Fruit fly (Drosophila melanogaster) whole organism, embryonic: ENCODE results near the gene Nup98-96.

ENCODE experiments used
- Adf1 ChIP-seq: fragments of 200-800 bp; sonication (Bioruptor generic); IDR thresholded peaks from 2 replicates; pipeline ENCODE4 v1.3.6; 2022; ENCODE audit warnings: missing biosample characterization, missing genetic modification characterization
- Bteb2 ChIP-seq: fragments of 200-800 bp; sonication (Bioruptor generic); optimal IDR thresholded peaks from 2 replicates; lab custom pipeline; 2016; ENCODE audit warnings: missing biosample characterization, missing genetic modification characterization
- C15 ChIP-seq: fragments of 200-800 bp; sonication (Bioruptor generic); IDR thresholded peaks from 3 replicates; pipeline ENCODE4 v1.3.6; 2022; ENCODE audit warnings: missing biosample characterization, missing genetic modification characterization
- CG10274 ChIP-seq: fragments of 200-800 bp; sonication (Bioruptor generic); optimal IDR thresholded peaks from 3 replicates; lab custom pipeline; 2017; ENCODE audit warnings: missing biosample characterization, mild to moderate bottlenecking, missing genetic modification characterization
- CG10543 ChIP-seq: fragments of 200-800 bp; sonication (Bioruptor generic); optimal IDR thresholded peaks from 3 replicates; lab custom pipeline; 2017; ENCODE audit warnings: missing biosample characterization, mild to moderate bottlenecking, missing genetic modification characterization, moderate library complexity
- CG12104 ChIP-seq: fragments of 200-800 bp; sonication (Bioruptor generic); optimal IDR thresholded peaks from 3 replicates; lab custom pipeline; 2016; ENCODE audit warnings: missing biosample characterization, missing genetic modification characterization
- CG12744 ChIP-seq: fragments of 200-800 bp; sonication (Bioruptor generic); optimal IDR thresholded peaks from 2 replicates; lab custom pipeline; 2016; ENCODE audit warnings: missing biosample characterization, missing genetic modification characterization
- CG13424 ChIP-seq: fragments of 200-800 bp; sonication (Bioruptor generic); optimal IDR thresholded peaks from 2 replicates; lab custom pipeline; 2019; ENCODE audit warnings: missing biosample characterization, mild to moderate bottlenecking, missing genetic modification characterization, moderate library complexity
- CG16815 ChIP-seq: fragments of 200-800 bp; sonication (Bioruptor generic); optimal IDR thresholded peaks from 3 replicates; lab custom pipeline; 2017; ENCODE audit warnings: missing biosample characterization, mild to moderate bottlenecking, missing genetic modification characterization
- CG17328 ChIP-seq: fragments of 200-800 bp; sonication (Bioruptor generic); IDR thresholded peaks from 2 replicates; pipeline ENCODE4 v1.3.6; 2022; ENCODE audit warnings: missing biosample characterization, missing genetic modification characterization
- CG17802 ChIP-seq: fragments of 200-800 bp; sonication (Bioruptor generic); optimal IDR thresholded peaks from 2 replicates; lab custom pipeline; 2018; ENCODE audit warnings: missing biosample characterization, mild to moderate bottlenecking, missing genetic modification characterization, moderate library complexity
- CG2199 ChIP-seq: fragments of 200-800 bp; sonication (Bioruptor generic); IDR thresholded peaks from 3 replicates; pipeline ENCODE4 v1.3.6; 2022; ENCODE audit warnings: missing biosample characterization, missing genetic modification characterization
- CG2889 ChIP-seq: fragments of 200-800 bp; sonication (Bioruptor generic); IDR thresholded peaks from 3 replicates; pipeline ENCODE4 v1.3.6; 2022; ENCODE audit warnings: missing biosample characterization, missing genetic modification characterization
- CG31388 ChIP-seq: fragments of 200-800 bp; sonication (Bioruptor generic); optimal IDR thresholded peaks from 2 replicates; lab custom pipeline; 2016; ENCODE audit warnings: missing biosample characterization, missing genetic modification characterization
- CG32532 ChIP-seq: fragments of 200-800 bp; sonication (Bioruptor generic); IDR thresholded peaks from 2 replicates; pipeline ENCODE4 v1.3.6; 2022; ENCODE audit warnings: missing biosample characterization, missing genetic modification characterization
- CG34224 ChIP-seq: fragments of 200-800 bp; sonication (Bioruptor generic); IDR thresholded peaks from 3 replicates; pipeline ENCODE4 v1.3.6; 2022; ENCODE audit warnings: missing biosample characterization, missing genetic modification characterization; ENCODE audit not compliant: partially characterized antibody
- CG34422 ChIP-seq: fragments of 200-800 bp; sonication (Bioruptor generic); IDR thresholded peaks from 3 replicates; pipeline ENCODE4 v1.3.6; 2022; ENCODE audit warnings: missing biosample characterization, missing genetic modification characterization
- CG3726 ChIP-seq: fragments of 200-800 bp; sonication (Bioruptor generic); IDR thresholded peaks from 3 replicates; pipeline ENCODE4, ENCODE4 v1.3.6; 2022; ENCODE audit warnings: missing biosample characterization, missing genetic modification characterization
- CG43689 ChIP-seq: fragments of 200-800 bp; sonication (Bioruptor generic); IDR thresholded peaks from 2 replicates; pipeline ENCODE4 v1.3.6; 2022; ENCODE audit warnings: missing biosample characterization, missing genetic modification characterization
- CG4404 ChIP-seq: fragments of 200-800 bp; sonication (Bioruptor generic); IDR thresholded peaks from 2 replicates; pipeline ENCODE4 v1.3.6; 2022; ENCODE audit warnings: missing biosample characterization, missing genetic modification characterization
- CG5180 ChIP-seq: fragments of 200-800 bp; sonication (Bioruptor generic); optimal IDR thresholded peaks from 3 replicates; lab custom pipeline; 2017; ENCODE audit warnings: missing biosample characterization, missing genetic modification characterization, mild to moderate bottlenecking, moderate library complexity, missing genetic modification reagents
- CG5245 ChIP-seq: fragments of 200-800 bp; sonication (Bioruptor generic); optimal IDR thresholded peaks from 3 replicates; lab custom pipeline; 2016; ENCODE audit warnings: missing biosample characterization, missing genetic modification characterization
- CG8290 ChIP-seq, 3 experiments: fragments of 200-800 bp; sonication (Bioruptor generic); optimal IDR thresholded peaks; 2 replicates each; lab custom pipeline; 2016 to 2019; ENCODE audit warnings: missing biosample characterization in 3 of 3, missing genetic modification characterization in 3 of 3, mild to moderate bottlenecking in 2 of 3, moderate library complexity in 1 of 3
- CG9215 ChIP-seq: fragments of 200-800 bp; sonication (Bioruptor generic); IDR thresholded peaks from 2 replicates; pipeline ENCODE4 v1.3.6; 2022; ENCODE audit warnings: missing biosample characterization, missing genetic modification characterization
- CG9932 ChIP-seq: fragments of 200-800 bp; sonication (Bioruptor generic); IDR thresholded peaks from 2 replicates; pipeline ENCODE4 v1.3.6; 2022; ENCODE audit warnings: missing biosample characterization, missing genetic modification characterization
- CoRest ChIP-seq: fragments of 200-800 bp; sonication (Bioruptor generic); optimal IDR thresholded peaks from 3 replicates; lab custom pipeline; 2018; ENCODE audit warnings: missing biosample characterization, mild to moderate bottlenecking, missing genetic modification characterization, moderate library complexity
- Dfd ChIP-seq, 2 experiments: fragments of >200 bp; optimal IDR thresholded peaks; 2 replicates each; lab custom pipeline; 2017; ENCODE audit warnings: missing biosample characterization in 2 of 2, missing genetic modification characterization in 2 of 2
- Eip74EF ChIP-seq, 2 experiments: fragments of 200-800 bp in 1 of 2; fragments of >200 bp in 1 of 2; sonication (Bioruptor generic) in 1 of 2; optimal IDR thresholded peaks; 2 replicates each; lab custom pipeline; 2017 to 2019; ENCODE audit warnings: missing biosample characterization in 2 of 2, missing genetic modification characterization in 2 of 2, mild to moderate bottlenecking in 1 of 2, moderate library complexity in 1 of 2
- Elba2 ChIP-seq: fragments of 200-800 bp; sonication (Bioruptor generic); optimal IDR thresholded peaks from 3 replicates; lab custom pipeline; 2016; ENCODE audit warnings: missing biosample characterization, missing genetic modification characterization
- Nf-YC ChIP-seq: fragments of 200-800 bp; optimal IDR thresholded peaks from 3 replicates; lab custom pipeline; 2019; ENCODE audit warnings: missing biosample characterization, mild to moderate bottlenecking, missing genetic modification characterization, moderate library complexity
- Opbp ChIP-seq: fragments of 200-800 bp; sonication (Bioruptor generic); IDR thresholded peaks from 3 replicates; pipeline ENCODE4 v1.3.6; 2022; ENCODE audit warnings: missing biosample characterization, missing genetic modification characterization; ENCODE audit not compliant: partially characterized antibody
- Six4 ChIP-seq: fragments of 200-800 bp; sonication (Bioruptor generic); optimal IDR thresholded peaks from 2 replicates; lab custom pipeline; 2016; ENCODE audit warnings: missing biosample characterization, missing genetic modification characterization
- Sry-δ ChIP-seq: fragments of 200-800 bp; sonication (Bioruptor generic); optimal IDR thresholded peaks from 2 replicates; lab custom pipeline; 2016; ENCODE audit warnings: missing biosample characterization, missing genetic modification characterization
- Ssrp ChIP-seq: fragments of 200-800 bp; sonication (Bioruptor generic); optimal IDR thresholded peaks from 2 replicates; lab custom pipeline; 2018; ENCODE audit warnings: missing biosample characterization, mild to moderate bottlenecking, missing genetic modification characterization, moderate library complexity
- Xrp1 ChIP-seq: fragments of 200-800 bp; sonication (Bioruptor generic); IDR thresholded peaks from 2 replicates; pipeline ENCODE4 v1.3.6; 2022; ENCODE audit warnings: missing biosample characterization, missing genetic modification characterization
- chif ChIP-seq, 2 experiments: fragments of 200-800 bp; sonication (Bioruptor generic); optimal IDR thresholded peaks; 3 replicates each; lab custom pipeline; 2016; ENCODE audit warnings: missing biosample characterization in 2 of 2, missing genetic modification characterization in 2 of 2
- chn ChIP-seq: fragments of 200-800 bp; sonication (Bioruptor generic); optimal IDR thresholded peaks from 2 replicates; lab custom pipeline; 2016; ENCODE audit warnings: missing biosample characterization, missing genetic modification characterization
- dysf ChIP-seq: fragments of 200-800 bp; sonication (Bioruptor generic); IDR thresholded peaks from 3 replicates; pipeline ENCODE4 v1.3.6; 2022; ENCODE audit warnings: missing biosample characterization, missing genetic modification characterization
- esg ChIP-seq: fragments of 200-800 bp; sonication (Bioruptor generic); conservative IDR thresholded peaks from 2 replicates; pipeline ENCODE4 v1.3.6; 2022; ENCODE audit warnings: missing biosample characterization, missing genetic modification characterization
- fd102C ChIP-seq: fragments of 200-800 bp; sonication (Bioruptor generic); optimal IDR thresholded peaks from 2 replicates; lab custom pipeline; 2018; ENCODE audit warnings: missing biosample characterization, mild to moderate bottlenecking, missing genetic modification characterization, moderate library complexity
- gcm ChIP-seq: fragments of 200-800 bp; sonication (Bioruptor generic); optimal IDR thresholded peaks from 2 replicates; lab custom pipeline; 2019; ENCODE audit warnings: missing biosample characterization, mild to moderate bottlenecking, missing genetic modification characterization, moderate library complexity
- lab ChIP-seq: fragments of 200-800 bp; sonication (Bioruptor generic); optimal IDR thresholded peaks from 3 replicates; lab custom pipeline; 2017; ENCODE audit warnings: missing biosample characterization, missing genetic modification characterization, mild to moderate bottlenecking, moderate library complexity, missing genetic modification reagents
- onecut ChIP-seq: fragments of 200-800 bp; sonication (Bioruptor generic); IDR thresholded peaks from 2 replicates; pipeline ENCODE4 v1.3.6; 2022; ENCODE audit warnings: missing biosample characterization, missing genetic modification characterization
- otp ChIP-seq: fragments of 200-800 bp; sonication (Bioruptor generic); IDR thresholded peaks from 3 replicates; pipeline ENCODE4, ENCODE4 v1.3.6; 2022; ENCODE audit warnings: missing biosample characterization, missing genetic modification characterization
- rib ChIP-seq: fragments of 200-800 bp; sonication (Bioruptor generic); IDR thresholded peaks from 2 replicates; pipeline ENCODE4 v1.3.6; 2022; ENCODE audit warnings: missing biosample characterization, missing genetic modification characterization
- sens-2 ChIP-seq: fragments of 200-800 bp; sonication (Bioruptor generic); IDR thresholded peaks from 2 replicates; pipeline ENCODE4 v1.3.6; 2022; ENCODE audit warnings: missing biosample characterization, missing genetic modification characterization
- tap ChIP-seq: fragments of 200-800 bp; optimal IDR thresholded peaks from 3 replicates; lab custom pipeline; 2019; ENCODE audit warnings: missing biosample characterization, mild to moderate bottlenecking, missing genetic modification characterization, moderate library complexity
- trh ChIP-seq: fragments of 200-800 bp; sonication (Bioruptor generic); optimal IDR thresholded peaks from 2 replicates; lab custom pipeline; 2016; ENCODE audit warnings: missing biosample characterization, missing genetic modification characterization
- zfh2 ChIP-seq: fragments of 200-800 bp; sonication (Bioruptor generic); optimal IDR thresholded peaks from 2 replicates; lab custom pipeline; 2016; ENCODE audit warnings: missing biosample characterization, missing genetic modification characterization

Nup98-96 gene

dm6 chr3R:23729632-23730471 lies 51.6 kb downstream of the Nup98-96 start (continued):
- peak; percentile 19; the same call in 1 of the 2 replicates for TF ChIP-seq onecut (GFP tag; lab: Robert Waterston, UW)
- no peak for TF ChIP-seq CG5245 (GFP tag; lab: Kevin White, UChicago)
- TF ChIP-seq CG4404 (GFP tag; lab: Robert Waterston, UW): no peak
- TF ChIP-seq esg (GFP tag; lab: Robert Waterston, UW): no peak
- TF ChIP-seq CG34422 (GFP tag; lab: Robert Waterston, UW): no peak
- peak; percentile 16; the same call in 1 of the 2 replicates for TF ChIP-seq Xrp1
- peak; percentile 48 for TF ChIP-seq gcm (GFP tag; lab: Kevin White, UChicago)
- TF ChIP-seq CG32532: peak; percentile 33; the same call in 1 of the 2 replicates
- peak; percentile 58 for TF ChIP-seq CG8290 (GFP tag; optimal IDR thresholded peaks at IDR 0.05; lab: Kevin White, UChicago)
- TF ChIP-seq CG8290 (tag; optimal IDR thresholded peaks at IDR 0.05; lab: Kevin White, UChicago): peak in 1 of 2 experiments; percentile 58
- TF ChIP-seq chn (GFP tag; lab: Kevin White, UChicago): peak; percentile 88
- TF ChIP-seq sens-2 (GFP tag; lab: Robert Waterston, UW): no peak
- TF ChIP-seq CG16815 (GFP tag; lab: Kevin White, UChicago): no peak
- no peak for TF ChIP-seq tap (tag; lab: Kevin White, UChicago)
- peak; percentile 42 for TF ChIP-seq CG5180
- TF ChIP-seq CG17802 (tag; lab: Kevin White, UChicago): no peak
- no peak for TF ChIP-seq Six4
- peak; percentile 59 for TF ChIP-seq CoRest (tag; lab: Kevin White, UChicago)
- 0 out of 3 replicates have a peak, but pooled peaks have one; percentile 22 for TF ChIP-seq dysf (GFP tag; lab: Robert Waterston, UW)
- peak; percentile 38 for TF ChIP-seq Nf-YC (tag; lab: Kevin White, UChicago)
- TF ChIP-seq rib (GFP tag; lab: Robert Waterston, UW): peak; percentile 93
- peak; percentile 55 for TF ChIP-seq Ssrp (tag; lab: Kevin White, UChicago)
- no peak for TF ChIP-seq Elba2
- TF ChIP-seq Sry-δ (GFP tag; lab: Kevin White, UChicago): no peak
- 0 out of 2 replicates have a peak, but pooled peaks have one; percentile 28 for TF ChIP-seq CG17328
- TF ChIP-seq, all 482 proteins: peak for 125

dm6 chr3R:23729066-23729465 lies 52.4 kb downstream of the Nup98-96 start:
- TF ChIP-seq CG9932 (GFP tag; lab: Robert Waterston, UW): no peak
- no peak for TF ChIP-seq CG2889 (GFP tag; lab: Robert Waterston, UW)
- TF ChIP-seq Dfd (GFP tag; optimal IDR thresholded peaks at IDR 0.05; lab: Kevin White, UChicago): no peak
- TF ChIP-seq Adf1 (GFP tag; lab: Robert Waterston, UW): no peak
- no peak for TF ChIP-seq CG3726 (GFP tag; lab: Robert Waterston, UW)
- TF ChIP-seq fd102C (GFP tag; lab: Kevin White, UChicago): no peak
- no peak for TF ChIP-seq CG12104 (GFP tag; lab: Kevin White, UChicago)
- TF ChIP-seq otp (GFP tag; lab: Robert Waterston, UW): no peak
- no peak for TF ChIP-seq trh
- TF ChIP-seq Eip74EF (GFP tag; optimal IDR thresholded peaks at IDR 0.05; lab: Kevin White, UChicago): no peak
- no peak for TF ChIP-seq CG43689 (GFP tag; lab: Robert Waterston, UW)
- no peak for TF ChIP-seq Bteb2 (GFP tag; lab: Kevin White, UChicago)
- peak; percentile 87 for TF ChIP-seq lab (GFP tag; lab: Kevin White, UChicago)
- TF ChIP-seq chif (GFP tag; optimal IDR thresholded peaks at IDR 0.05; lab: Kevin White, UChicago): no peak
- TF ChIP-seq zfh2 (GFP tag; lab: Kevin White, UChicago): no peak
- TF ChIP-seq CG13424 (tag; lab: Kevin White, UChicago): no peak
- TF ChIP-seq CG2199: no peak
- TF ChIP-seq CG10274 (GFP tag; lab: Kevin White, UChicago): peak; percentile 4
- no peak for TF ChIP-seq CG31388 (GFP tag; lab: Kevin White, UChicago)
- no peak for TF ChIP-seq CG9215 (GFP tag; lab: Robert Waterston, UW)
- no peak for TF ChIP-seq CG12744 (GFP tag; lab: Kevin White, UChicago)
- peak; percentile 89 for TF ChIP-seq CG10543 (GFP tag; lab: Kevin White, UChicago)
- no peak for TF ChIP-seq C15 (GFP tag; lab: Robert Waterston, UW)
- no peak for TF ChIP-seq CG34224 (GFP tag; lab: Robert Waterston, UW)
- TF ChIP-seq Opbp (GFP tag; lab: Robert Waterston, UW): no peak
